Worm (Caenorhabditis elegans): ENCODE data around the gene hda-5.

hda-5 gene

ce11 chrII:11823566-11824308 lies 24.9 kb downstream of the hda-5 start, which contains the start of gene Y6D1A.1:
TSS of gene Y6D1A.1 (minus strand) at chrII:11823616.
- TF ChIP-seq lin-13 (GFP tag; optimal IDR thresholded peaks at IDR 0.05) (no peak), fos-1 (tag; optimal IDR thresholded peaks at IDR 0.05) (no peak), nhr-25 (tag; optimal IDR thresholded peaks at IDR 0.05) (no peak), alr-1 (tag; optimal IDR thresholded peaks at IDR 0.05) (no peak), ztf-4 (tag; optimal IDR thresholded peaks at IDR 0.05) (no peak)

- TF ChIP-seq nhr-77 (tag; optimal IDR thresholded peaks at IDR 0.05), result no peak
- no peak for TF ChIP-seq nhr-21 (tag; optimal IDR thresholded peaks at IDR 0.05)
- TF ChIP-seq unc-39 (tag; optimal IDR thresholded peaks at IDR 0.05), result no peak
- no peak for TF ChIP-seq lsy-2 (tag; optimal IDR thresholded peaks at IDR 0.05)
- TF ChIP-seq Y55F3AM.14 (GFP tag; optimal IDR thresholded peaks at IDR 0.05), result no peak
- no peak for TF ChIP-seq nhr-12 (tag; optimal IDR thresholded peaks at IDR 0.05)
- no peak for TF ChIP-seq blmp-1 (tag; optimal IDR thresholded peaks at IDR 0.05; ENCODE audit: insufficient read depth)
- TF ChIP-seq nhr-6 (tag; optimal IDR thresholded peaks at IDR 0.05), result no peak
- TF ChIP-seq R02D3.7 (tag; optimal IDR thresholded peaks at IDR 0.05), result no peak
- no peak for TF ChIP-seq nhr-11 (tag; optimal IDR thresholded peaks at IDR 0.05)
- TF ChIP-seq lin-39 (tag; optimal IDR thresholded peaks at IDR 0.05), result no peak
- TF ChIP-seq crh-2 (tag; optimal IDR thresholded peaks at IDR 0.05), result no peak
- TF ChIP-seq peb-1 (tag; optimal IDR thresholded peaks at IDR 0.05), result no peak
Observed at ce11 chrII:11829920-11830319, 31.1 kb downstream of the hda-5 start, which contains the start of gene pes-5. TSS of gene pes-5 (minus strand) at chrII:11830020.

- TF ChIP-seq blmp-1 (tag; optimal IDR thresholded peaks at IDR 0.05; ENCODE audit: insufficient read depth) (no peak), sma-9 (GFP tag; optimal IDR thresholded peaks at IDR 0.05) (peak; percentile 0), sma-9 (tag; optimal IDR thresholded peaks at IDR 0.05) (no peak), Y55F3AM.14 (GFP tag; optimal IDR thresholded peaks at IDR 0.05) (no peak), aly-2 (tag; optimal IDR thresholded peaks at IDR 0.05) (no peak), nhr-129 (tag; optimal IDR thresholded peaks at IDR 0.05) (peak; percentile 54), crh-2 (tag; optimal IDR thresholded peaks at IDR 0.05) (peak; percentile 47), mab-5 (tag; optimal IDR thresholded peaks at IDR 0.05) (no peak), F13H6.1 (tag; optimal IDR thresholded peaks at IDR 0.05) (no peak), C34F6.9 (tag; optimal IDR thresholded peaks at IDR 0.05) (no peak), ama-1 (optimal IDR thresholded peaks at IDR 0.05) (no peak), nhr-21 (tag; optimal IDR thresholded peaks at IDR 0.05) (no peak), lsy-2 (tag; optimal IDR thresholded peaks at IDR 0.05) (peak in 1 of 2 experiments; percentile 54), egl-27 (tag; optimal IDR thresholded peaks at IDR 0.05) (no peak), nhr-25 (tag; optimal IDR thresholded peaks at IDR 0.05) (peak; percentile 13), ztf-11 (tag; optimal IDR thresholded peaks at IDR 0.05) (no peak), fos-1 (tag; optimal IDR thresholded peaks at IDR 0.05) (peak; percentile 29), nhr-10 (tag; optimal IDR thresholded peaks at IDR 0.05) (no peak), elt-1 (tag; optimal IDR thresholded peaks at IDR 0.05) (no peak), lin-13 (GFP tag; optimal IDR thresholded peaks at IDR 0.05) (no peak)
Observed at ce11 chrII:11830601-11831000, 31.8 kb downstream of the hda-5 start.

- no peak for TF ChIP-seq ztf-11 (tag; optimal IDR thresholded peaks at IDR 0.05)
Observed at ce11 chrII:11832475-11832874, 33.6 kb downstream of the hda-5 start, which contains the start of gene clec-144. TSS of gene clec-144 (minus strand) at chrII:11832575.

ce11 chrII:11835208-11835607 lies 36.4 kb downstream of the hda-5 start, which contains the start of gene T27D12.6:
TSS of gene T27D12.6 (plus strand) at chrII:11835508.
- no peak for TF ChIP-seq ama-1 (optimal IDR thresholded peaks at IDR 0.05)
- no peak for TF ChIP-seq R02D3.7 (tag; optimal IDR thresholded peaks at IDR 0.05)
- TF ChIP-seq sma-3 (GFP tag; optimal IDR thresholded peaks at IDR 0.05), result no peak
- no peak for TF ChIP-seq ztf-4 (tag; optimal IDR thresholded peaks at IDR 0.05)
- TF ChIP-seq aly-2 (tag; optimal IDR thresholded peaks at IDR 0.05), result no peak
- no peak for TF ChIP-seq Y55F3AM.14 (GFP tag; optimal IDR thresholded peaks at IDR 0.05)
- TF ChIP-seq ceh-82 (tag; optimal IDR thresholded peaks at IDR 0.05), result no peak
- TF ChIP-seq sma-9 (GFP tag; optimal IDR thresholded peaks at IDR 0.05), result no peak
- TF ChIP-seq sma-9 (tag; optimal IDR thresholded peaks at IDR 0.05), result no peak
- no peak for TF ChIP-seq elt-3 (tag; optimal IDR thresholded peaks at IDR 0.05)
- no peak for TF ChIP-seq unc-62 (GFP tag; optimal IDR thresholded peaks at IDR 0.05)
- TF ChIP-seq zag-1 (tag; optimal IDR thresholded peaks at IDR 0.05), result no peak
- TF ChIP-seq elt-1 (tag; optimal IDR thresholded peaks at IDR 0.05), result no peak
- no peak for TF ChIP-seq nhr-237 (tag; optimal IDR thresholded peaks at IDR 0.05)

Data from whole organism, L2 larva.